Fruit fly (Drosophila melanogaster) whole organism, embryonic: Measurements from ENCODE around the gene elB.

ENCODE experiments used
- Asciz ChIP-seq: fragments of 200-800 bp; sonication (Bioruptor generic); optimal IDR thresholded peaks from 2 replicates; lab custom pipeline; 2017; ENCODE audit warnings: missing biosample characterization, mild to moderate bottlenecking, missing genetic modification characterization, missing genetic modification reagents
- Bdp1 ChIP-seq: fragments of 200-800 bp; sonication (Bioruptor generic); optimal IDR thresholded peaks from 3 replicates; lab custom pipeline; 2016; ENCODE audit warnings: missing biosample characterization, missing genetic modification characterization
- BtbVII ChIP-seq: fragments of 200-800 bp; sonication (Bioruptor generic); optimal IDR thresholded peaks from 3 replicates; lab custom pipeline; 2017; ENCODE audit warnings: missing biosample characterization, mild to moderate bottlenecking, missing genetic modification characterization
- CG10321 ChIP-seq: fragments of 200-800 bp; sonication (Bioruptor generic); IDR thresholded peaks from 2 replicates; pipeline ENCODE4 v1.3.6; 2022; ENCODE audit warnings: missing biosample characterization, missing genetic modification characterization
- CG11504 ChIP-seq: fragments of 200-800 bp; sonication (Bioruptor generic); optimal IDR thresholded peaks from 3 replicates; lab custom pipeline; 2019; ENCODE audit warnings: missing biosample characterization, mild to moderate bottlenecking, missing genetic modification characterization, moderate library complexity
- CG11695 ChIP-seq: fragments of 200-800 bp; sonication (Bioruptor generic); IDR thresholded peaks from 3 replicates; pipeline ENCODE4 v1.3.6; 2022; ENCODE audit warnings: missing biosample characterization, missing genetic modification characterization
- CG12104 ChIP-seq: fragments of 200-800 bp; sonication (Bioruptor generic); optimal IDR thresholded peaks from 3 replicates; lab custom pipeline; 2016; ENCODE audit warnings: missing biosample characterization, missing genetic modification characterization
- CG12659 ChIP-seq: fragments of 200-800 bp; sonication (Bioruptor generic); optimal IDR thresholded peaks from 3 replicates; lab custom pipeline; 2017; ENCODE audit warnings: mild to moderate bottlenecking, missing biosample characterization, missing genetic modification reagents, missing genetic modification characterization
- CG12942 ChIP-seq: fragments of 200-800 bp; sonication (Bioruptor generic); optimal IDR thresholded peaks from 3 replicates; lab custom pipeline; 2016; ENCODE audit warnings: missing biosample characterization, missing genetic modification characterization
- CG14710 ChIP-seq: fragments of 200-800 bp; sonication (Bioruptor generic); optimal IDR thresholded peaks from 3 replicates; lab custom pipeline; 2019; ENCODE audit warnings: missing biosample characterization, mild to moderate bottlenecking, missing genetic modification characterization, moderate library complexity
- CG14965 ChIP-seq: fragments of 200-800 bp; sonication (Bioruptor generic); optimal IDR thresholded peaks from 2 replicates; lab custom pipeline; 2016; ENCODE audit warnings: missing biosample characterization, missing genetic modification characterization, borderline replicate concordance
- CG1647 ChIP-seq: fragments of 200-800 bp; sonication (Bioruptor generic); optimal IDR thresholded peaks from 3 replicates; lab custom pipeline; 2016; ENCODE audit warnings: missing biosample characterization, missing genetic modification characterization
- CG18476 ChIP-seq: fragments of 200-800 bp; sonication (Bioruptor generic); optimal IDR thresholded peaks from 2 replicates; lab custom pipeline; 2016; ENCODE audit warnings: missing biosample characterization, mild to moderate bottlenecking, missing genetic modification characterization
- CG18619 ChIP-seq: fragments of 200-800 bp; sonication (Bioruptor generic); optimal IDR thresholded peaks from 3 replicates; lab custom pipeline; 2017; ENCODE audit warnings: missing biosample characterization, mild to moderate bottlenecking, missing genetic modification characterization
- CG2129 ChIP-seq: fragments of 200-800 bp; sonication (Bioruptor generic); IDR thresholded peaks from 2 replicates; pipeline ENCODE4 v1.3.6; 2022; ENCODE audit warnings: missing biosample characterization, missing genetic modification characterization; ENCODE audit not compliant: partially characterized antibody
- CG2678 ChIP-seq: fragments of 200-800 bp; sonication (Bioruptor generic); optimal IDR thresholded peaks from 3 replicates; lab custom pipeline; 2019; ENCODE audit warnings: missing biosample characterization, mild to moderate bottlenecking, missing genetic modification characterization, moderate library complexity
- CG2875 ChIP-seq: fragments of 200-800 bp; sonication (Bioruptor generic); optimal IDR thresholded peaks from 2 replicates; lab custom pipeline; 2017; ENCODE audit warnings: missing biosample characterization, mild to moderate bottlenecking, missing genetic modification characterization, missing genetic modification reagents
- CG3163 ChIP-seq: fragments of 200-800 bp; sonication (Bioruptor generic); optimal IDR thresholded peaks from 3 replicates; lab custom pipeline; 2016; ENCODE audit warnings: missing biosample characterization, missing genetic modification characterization
- CG34422 ChIP-seq: fragments of 200-800 bp; sonication (Bioruptor generic); IDR thresholded peaks from 3 replicates; pipeline ENCODE4 v1.3.6; 2022; ENCODE audit warnings: missing biosample characterization, missing genetic modification characterization
- CG4360 ChIP-seq: fragments of 200-800 bp; sonication (Bioruptor generic); IDR thresholded peaks from 2 replicates; pipeline ENCODE4 v1.3.6; 2022; ENCODE audit warnings: missing biosample characterization, missing genetic modification characterization
- CG6683 ChIP-seq: fragments of 200-800 bp; sonication (Bioruptor generic); optimal IDR thresholded peaks from 2 replicates; lab custom pipeline; 2017; ENCODE audit warnings: missing biosample characterization, mild to moderate bottlenecking, missing genetic modification characterization, missing genetic modification reagents
- CTCF ChIP-seq: fragments of 200-800 bp; sonication (Bioruptor generic); optimal IDR thresholded peaks from 2 replicates; lab custom pipeline; 2017; ENCODE audit warnings: missing biosample characterization, mild to moderate bottlenecking, missing genetic modification characterization, moderate library complexity
- Chrac-16 ChIP-seq: fragments of 200-800 bp; sonication (Bioruptor generic); optimal IDR thresholded peaks from 3 replicates; lab custom pipeline; 2016; ENCODE audit warnings: missing biosample characterization, missing genetic modification characterization
- CkIIα-i1 ChIP-seq: fragments of 200-800 bp; sonication (Bioruptor generic); IDR thresholded peaks from 2 replicates; pipeline ENCODE4 v1.3.6; 2022; ENCODE audit warnings: missing biosample characterization, missing genetic modification characterization
- D ChIP-seq, 2 experiments: fragments of 200-800 bp in 1 of 2; fragments of >200 bp in 1 of 2; sonication (Bioruptor generic) in 1 of 2; optimal IDR thresholded peaks; 2 replicates in 1 of 2; 3 replicates in 1 of 2; lab custom pipeline; 2017; ENCODE audit warnings: mild to moderate bottlenecking in 1 of 2, missing biosample characterization in 1 of 2, missing genetic modification characterization in 1 of 2, missing genetic modification reagents in 1 of 2
- Deaf1 ChIP-seq: fragments of 200-800 bp; optimal IDR thresholded peaks from 3 replicates; lab custom pipeline; 2019; ENCODE audit warnings: missing biosample characterization, mild to moderate bottlenecking, missing genetic modification characterization, moderate library complexity
- Dek ChIP-seq: fragments of 200-800 bp; sonication (Bioruptor generic); optimal IDR thresholded peaks from 3 replicates; lab custom pipeline; 2019; ENCODE audit warnings: missing biosample characterization, mild to moderate bottlenecking, missing genetic modification characterization, moderate library complexity
- Ets65A ChIP-seq: fragments of 200-800 bp; sonication (Bioruptor generic); peaks from one replicate; lab custom pipeline; 2016; ENCODE audit warnings: missing biosample characterization, missing genetic modification characterization
- Fer2 ChIP-seq: fragments of 200-800 bp; sonication (Bioruptor generic); optimal IDR thresholded peaks from 2 replicates; lab custom pipeline; 2018; ENCODE audit warnings: missing biosample characterization, mild to moderate bottlenecking, missing genetic modification characterization, moderate library complexity
- HLH4C ChIP-seq: fragments of 200-800 bp; sonication (Bioruptor generic); IDR thresholded peaks from 3 replicates; pipeline ENCODE4 v1.3.6; 2022; ENCODE audit warnings: missing biosample characterization, missing genetic modification characterization; ENCODE audit not compliant: partially characterized antibody
- MBD-R2 ChIP-seq: fragments of 200-800 bp; sonication (Bioruptor generic); IDR thresholded peaks from 2 replicates; pipeline ENCODE4 v1.3.6; 2022; ENCODE audit warnings: missing biosample characterization, missing genetic modification characterization
- Sox100B ChIP-seq: fragments of 200-800 bp; sonication (Bioruptor generic); optimal IDR thresholded peaks from 3 replicates; lab custom pipeline; 2018; ENCODE audit warnings: missing biosample characterization, mild to moderate bottlenecking, missing genetic modification characterization
- Sox102F ChIP-seq: fragments of 200-800 bp; sonication (Bioruptor generic); optimal IDR thresholded peaks from 2 replicates; lab custom pipeline; 2018; ENCODE audit warnings: missing biosample characterization, mild to moderate bottlenecking, missing genetic modification characterization, moderate library complexity
- ab ChIP-seq: fragments of 200-800 bp; sonication (Bioruptor generic); optimal IDR thresholded peaks from 2 replicates; lab custom pipeline; 2016; ENCODE audit warnings: missing biosample characterization, missing genetic modification characterization
- chinmo ChIP-seq: fragments of 200-800 bp; sonication (Bioruptor generic); IDR thresholded peaks from 4 replicates; pipeline ENCODE4 v1.3.6; 2022; ENCODE audit warnings: missing biosample characterization, missing genetic modification characterization; ENCODE audit not compliant: partially characterized antibody
- dati ChIP-seq: fragments of 200-800 bp; sonication (Bioruptor generic); IDR thresholded peaks from 2 replicates; pipeline ENCODE4 v1.3.6; 2022; ENCODE audit warnings: missing biosample characterization, missing genetic modification characterization
- grn ChIP-seq: fragments of 200-800 bp; sonication (Bioruptor generic); optimal IDR thresholded peaks from 3 replicates; lab custom pipeline; 2017; ENCODE audit warnings: missing biosample characterization, missing genetic modification characterization
- her ChIP-seq: fragments of 200-800 bp; sonication (Bioruptor generic); optimal IDR thresholded peaks from 2 replicates; lab custom pipeline; 2016; ENCODE audit warnings: missing biosample characterization, missing genetic modification characterization
- hth ChIP-seq: fragments of >200 bp; optimal IDR thresholded peaks from 2 replicates; lab custom pipeline; 2017; ENCODE audit warnings: inconsistent platforms
- ind ChIP-seq: fragments of 200-800 bp; sonication (Bioruptor generic); optimal IDR thresholded peaks from 3 replicates; lab custom pipeline; 2016; ENCODE audit warnings: missing biosample characterization, missing genetic modification characterization
- mirr ChIP-seq: fragments of 200-800 bp; sonication (Bioruptor generic); optimal IDR thresholded peaks from 3 replicates; lab custom pipeline; 2018; ENCODE audit warnings: missing biosample characterization, mild to moderate bottlenecking, missing genetic modification characterization
- oc ChIP-seq: fragments of 200-800 bp; sonication (Bioruptor generic); optimal IDR thresholded peaks from 2 replicates; lab custom pipeline; 2018; ENCODE audit warnings: missing biosample characterization, mild to moderate bottlenecking, missing genetic modification characterization, moderate library complexity
- peb ChIP-seq: fragments of 200-800 bp; sonication (Bioruptor generic); IDR thresholded peaks from 2 replicates; pipeline ENCODE4 v1.3.6; 2022; ENCODE audit warnings: missing biosample characterization, missing genetic modification characterization
- psq ChIP-seq: fragments of 200-800 bp; sonication (Bioruptor generic); optimal IDR thresholded peaks from 2 replicates; lab custom pipeline; 2017; ENCODE audit warnings: missing biosample characterization, missing genetic modification characterization
- ranshi ChIP-seq: fragments of 200-800 bp; sonication (Bioruptor generic); IDR thresholded peaks from 2 replicates; pipeline ENCODE4 v1.3.6; 2022; ENCODE audit warnings: missing biosample characterization, missing genetic modification characterization
- scrt ChIP-seq: fragments of 200-800 bp; sonication (Bioruptor generic); optimal IDR thresholded peaks from 2 replicates; lab custom pipeline; 2018; ENCODE audit warnings: missing biosample characterization, mild to moderate bottlenecking, missing genetic modification characterization, moderate library complexity
- stwl ChIP-seq: fragments of 200-800 bp; sonication (Bioruptor generic); optimal IDR thresholded peaks from 3 replicates; lab custom pipeline; 2018; ENCODE audit warnings: missing biosample characterization, mild to moderate bottlenecking, missing genetic modification characterization, moderate library complexity
- sug ChIP-seq: fragments of 200-800 bp; optimal IDR thresholded peaks from 2 replicates; lab custom pipeline; 2019; ENCODE audit warnings: missing biosample characterization, mild to moderate bottlenecking, missing genetic modification characterization, moderate library complexity
- tna ChIP-seq: fragments of 200-800 bp; sonication (Bioruptor generic); IDR thresholded peaks from 2 replicates; pipeline ENCODE4 v1.3.6; 2022; ENCODE audit warnings: missing biosample characterization, missing genetic modification characterization; ENCODE audit not compliant: partially characterized antibody
- tx ChIP-seq: fragments of 200-800 bp; sonication (Bioruptor generic); optimal IDR thresholded peaks from 2 replicates; lab custom pipeline; 2016; ENCODE audit warnings: missing biosample characterization, missing genetic modification characterization
- zen ChIP-seq: fragments of 200-800 bp; sonication (Bioruptor generic); optimal IDR thresholded peaks from 3 replicates; lab custom pipeline; 2018; ENCODE audit warnings: missing biosample characterization, mild to moderate bottlenecking, missing genetic modification characterization, moderate library complexity

elB gene

dm6 chr2L:14440908-14441307 is 31.6 kb upstream of the elB start (continued):
- TF ChIP-seq Deaf1 (peak; percentile 19), CG10321 (GFP tag; lab: Robert Waterston, UW) (no peak), tna (no peak), ab (no peak), CTCF (GFP tag; lab: Kevin White, UChicago) (no peak), oc (no peak), psq (GFP tag; lab: Kevin White, UChicago) (no peak), CG11504 (tag; lab: Kevin White, UChicago) (peak; percentile 69), HLH4C (GFP tag; lab: Robert Waterston, UW) (no peak), CG34422 (GFP tag; lab: Robert Waterston, UW) (no peak), her (GFP tag; lab: Kevin White, UChicago) (no peak), CG6683 (GFP tag; lab: Kevin White, UChicago) (no peak), CG12942 (GFP tag; lab: Kevin White, UChicago) (no peak), Sox100B (GFP tag; lab: Kevin White, UChicago) (peak; percentile 40), Dek (tag; lab: Kevin White, UChicago) (no peak), stwl (tag; lab: Kevin White, UChicago) (peak; percentile 2), Chrac-16 (no peak), MBD-R2 (GFP tag; lab: Robert Waterston, UW) (no peak), CG12659 (peak; percentile 32), Fer2 (tag; lab: Kevin White, UChicago) (no peak), tx (no peak), CG3163 (no peak), CG14710 (tag; lab: Kevin White, UChicago) (peak; percentile 59), Ets65A (GFP tag; lab: Kevin White, UChicago) (peak; percentile 87), CG2129 (no peak), ind (no peak), CG11695 (GFP tag; lab: Robert Waterston, UW) (peak; percentile 61; the same call in 1 of the 3 replicates), CG2678 (tag; lab: Kevin White, UChicago) (peak; percentile 61), sug (tag; lab: Kevin White, UChicago) (no peak), CG4360 (GFP tag; lab: Robert Waterston, UW) (0 out of 2 replicates have a peak, but pooled peaks have one; percentile 29), grn (GFP tag; lab: Kevin White, UChicago) (no peak), D (optimal IDR thresholded peaks at IDR 0.05; lab: Kevin White, UChicago) (no peak), D (GFP tag; optimal IDR thresholded peaks at IDR 0.05; lab: Kevin White, UChicago) (no peak), CG14965 (no peak), hth (no peak), Sox102F (GFP tag; lab: Kevin White, UChicago) (peak; percentile 52), ranshi (GFP tag; lab: Robert Waterston, UW) (no peak; the same call in 1 of the 2 replicates), CkIIα-i1 (GFP tag; lab: Robert Waterston, UW) (no peak), mirr (no peak), peb (GFP tag; lab: Robert Waterston, UW) (no peak), scrt (GFP tag; lab: Kevin White, UChicago) (no peak), chinmo (GFP tag; lab: Robert Waterston, UW) (no peak), CG18476 (GFP tag; lab: Kevin White, UChicago) (no peak), dati (GFP tag; lab: Robert Waterston, UW) (no peak), Bdp1 (no peak), BtbVII (GFP tag; lab: Kevin White, UChicago) (no peak), zen (tag; lab: Kevin White, UChicago) (peak; percentile 75), CG12104 (GFP tag; lab: Kevin White, UChicago) (no peak), Asciz (GFP tag; lab: Kevin White, UChicago) (peak; percentile 18), CG1647 (GFP tag; lab: Kevin White, UChicago) (no peak), CG18619 (GFP tag; lab: Kevin White, UChicago) (peak; percentile 17), CG2875 (no peak)
